Fruit fly (Drosophila melanogaster) whole organism, prepupa: Measurements from ENCODE around the gene Vps2.

Experiments
- CG11762 ChIP-seq: fragments of 200-800 bp; sonication (Bioruptor generic); optimal IDR thresholded peaks from 3 replicates; lab custom pipeline; 2016; ENCODE audit warnings: missing biosample characterization, missing genetic modification characterization; ENCODE audit not compliant: insufficient read depth
- CG15336 ChIP-seq: fragments of 200-800 bp; sonication (Bioruptor generic); IDR thresholded peaks from 2 replicates; pipeline ENCODE4 v1.3.6; 2022; ENCODE audit warnings: missing biosample characterization, missing genetic modification characterization
- CG4318 ChIP-seq: fragments of 200-800 bp; sonication (Bioruptor generic); optimal IDR thresholded peaks from 3 replicates; lab custom pipeline; 2017; ENCODE audit warnings: missing biosample characterization, mild to moderate bottlenecking, missing genetic modification characterization
- CG9139 ChIP-seq: fragments of 200-800 bp; sonication (Bioruptor generic); optimal IDR thresholded peaks from 3 replicates; lab custom pipeline; 2017; ENCODE audit warnings: missing biosample characterization, mild to moderate bottlenecking, missing genetic modification characterization
- Gug ChIP-seq: fragments of 200-800 bp; sonication (Bioruptor generic); IDR thresholded peaks from 2 replicates; pipeline ENCODE4 v1.3.6; 2022; ENCODE audit warnings: missing biosample characterization, missing genetic modification characterization
- OdsH ChIP-seq: fragments of 200-800 bp; sonication (Bioruptor generic); optimal IDR thresholded peaks from 3 replicates; lab custom pipeline; 2016; ENCODE audit warnings: missing biosample characterization, missing genetic modification characterization
- net ChIP-seq: fragments of 200-800 bp; sonication (Bioruptor generic); optimal IDR thresholded peaks from 3 replicates; lab custom pipeline; 2016; ENCODE audit warnings: missing biosample characterization, missing genetic modification characterization

- no peak for TF ChIP-seq OdsH (GFP tag; lab: Kevin White, UChicago)
- no peak for TF ChIP-seq Gug (GFP tag; lab: Robert Waterston, UW)
- no peak for TF ChIP-seq CG11762 (GFP tag; lab: Kevin White, UChicago)
- no peak for TF ChIP-seq net
- TF ChIP-seq CG15336 (GFP tag; lab: Robert Waterston, UW), result no peak
- TF ChIP-seq CG9139, result no peak
- no peak for TF ChIP-seq CG4318 (GFP tag; lab: Kevin White, UChicago)
Measured at dm6 chr3R:26064708-26065107, 12.1 kb downstream of the Vps2 start.
